Fruit fly (Drosophila melanogaster) whole organism, embryonic: ENCODE data around the gene ppk13.

ENCODE experiments used
- Asciz ChIP-seq: fragments of 200-800 bp; sonication (Bioruptor generic); optimal IDR thresholded peaks from 2 replicates; lab custom pipeline; 2017; ENCODE audit warnings: missing biosample characterization, mild to moderate bottlenecking, missing genetic modification characterization, missing genetic modification reagents
- Atf-2 ChIP-seq: fragments of 200-800 bp; sonication (Bioruptor generic); optimal IDR thresholded peaks from 2 replicates; lab custom pipeline; 2016; ENCODE audit warnings: missing biosample characterization, missing genetic modification characterization
- Blimp-1 ChIP-seq: fragments of 200-800 bp; sonication (Bioruptor generic); optimal IDR thresholded peaks from 3 replicates; lab custom pipeline; 2018; ENCODE audit warnings: missing biosample characterization, missing genetic modification characterization, mild to moderate bottlenecking, moderate library complexity, missing genetic modification reagents
- CG10209 ChIP-seq: fragments of 200-800 bp; sonication (Bioruptor generic); optimal IDR thresholded peaks from 3 replicates; lab custom pipeline; 2017; ENCODE audit warnings: missing biosample characterization, mild to moderate bottlenecking, missing genetic modification characterization, missing genetic modification reagents
- CG12071 ChIP-seq: fragments of 200-800 bp; sonication (Bioruptor generic); optimal IDR thresholded peaks from 3 replicates; lab custom pipeline; 2018; ENCODE audit warnings: missing biosample characterization, mild to moderate bottlenecking, missing genetic modification characterization
- CG12104 ChIP-seq: fragments of 200-800 bp; sonication (Bioruptor generic); optimal IDR thresholded peaks from 3 replicates; lab custom pipeline; 2016; ENCODE audit warnings: missing biosample characterization, missing genetic modification characterization
- CG12659 ChIP-seq: fragments of 200-800 bp; sonication (Bioruptor generic); optimal IDR thresholded peaks from 3 replicates; lab custom pipeline; 2017; ENCODE audit warnings: mild to moderate bottlenecking, missing biosample characterization, missing genetic modification reagents, missing genetic modification characterization
- CG13424 ChIP-seq: fragments of 200-800 bp; sonication (Bioruptor generic); optimal IDR thresholded peaks from 2 replicates; lab custom pipeline; 2019; ENCODE audit warnings: missing biosample characterization, mild to moderate bottlenecking, missing genetic modification characterization, moderate library complexity
- CG14050 ChIP-seq: fragments of 200-800 bp; sonication (Bioruptor generic); IDR thresholded peaks from 3 replicates; pipeline ENCODE4 v1.3.6; 2022; ENCODE audit warnings: missing biosample characterization, missing genetic modification characterization
- CG17361 ChIP-seq: fragments of 200-800 bp; sonication (Bioruptor generic); IDR thresholded peaks from 3 replicates; pipeline ENCODE4 v1.3.6; 2022; ENCODE audit warnings: missing biosample characterization, missing genetic modification characterization
- CG17385 ChIP-seq: fragments of 200-800 bp; sonication (Bioruptor generic); optimal IDR thresholded peaks from 3 replicates; lab custom pipeline; 2018; ENCODE audit warnings: missing biosample characterization, mild to moderate bottlenecking, missing genetic modification characterization
- CG18011 ChIP-seq: fragments of 200-800 bp; sonication (Bioruptor generic); optimal IDR thresholded peaks from 2 replicates; lab custom pipeline; 2017; ENCODE audit warnings: missing biosample characterization, missing genetic modification characterization, mild to moderate bottlenecking, moderate library complexity, missing genotype
- CG2875 ChIP-seq: fragments of 200-800 bp; sonication (Bioruptor generic); optimal IDR thresholded peaks from 2 replicates; lab custom pipeline; 2017; ENCODE audit warnings: missing biosample characterization, mild to moderate bottlenecking, missing genetic modification characterization, missing genetic modification reagents
- CG30020 ChIP-seq: fragments of 200-800 bp; optimal IDR thresholded peaks from 2 replicates; lab custom pipeline; 2019; ENCODE audit warnings: missing biosample characterization, mild to moderate bottlenecking, missing genetic modification characterization, moderate library complexity
- CG31441 ChIP-seq: fragments of 200-800 bp; sonication (Bioruptor generic); IDR thresholded peaks from 2 replicates; pipeline ENCODE4 v1.3.6; 2022; ENCODE audit warnings: missing biosample characterization, missing genetic modification characterization
- CG33213 ChIP-seq: fragments of 200-800 bp; sonication (Bioruptor generic); optimal IDR thresholded peaks from 3 replicates; lab custom pipeline; 2016; ENCODE audit warnings: missing biosample characterization, missing genetic modification characterization
- CG3847 ChIP-seq: fragments of 200-800 bp; sonication (Bioruptor generic); IDR thresholded peaks from 2 replicates; pipeline ENCODE4 v1.3.6; 2022; ENCODE audit warnings: missing biosample characterization, missing genetic modification characterization
- CG4707 ChIP-seq: fragments of 200-800 bp; sonication (Bioruptor generic); optimal IDR thresholded peaks from 2 replicates; lab custom pipeline; 2018; ENCODE audit warnings: missing biosample characterization, mild to moderate bottlenecking, missing genetic modification characterization, moderate library complexity
- CG8089 ChIP-seq: fragments of 200-800 bp; sonication (Bioruptor generic); optimal IDR thresholded peaks from 3 replicates; lab custom pipeline; 2016; ENCODE audit warnings: missing biosample characterization, missing genetic modification characterization
- CG8944 ChIP-seq: fragments of 200-800 bp; sonication (Bioruptor generic); optimal IDR thresholded peaks from 3 replicates; lab custom pipeline; 2016; ENCODE audit warnings: missing biosample characterization, missing genetic modification characterization
- CG9437 ChIP-seq: fragments of 200-800 bp; sonication (Bioruptor generic); optimal IDR thresholded peaks from 2 replicates; lab custom pipeline; 2018; ENCODE audit warnings: missing biosample characterization, mild to moderate bottlenecking, missing genetic modification characterization
- CoRest ChIP-seq: fragments of 200-800 bp; sonication (Bioruptor generic); optimal IDR thresholded peaks from 3 replicates; lab custom pipeline; 2018; ENCODE audit warnings: missing biosample characterization, mild to moderate bottlenecking, missing genetic modification characterization, moderate library complexity
- E2f1 ChIP-seq: fragments of 200-800 bp; sonication (Bioruptor generic); IDR thresholded peaks from 2 replicates; pipeline ENCODE4 v1.3.6; 2022; ENCODE audit warnings: missing biosample characterization, missing genetic modification characterization
- H15 ChIP-seq: fragments of 200-800 bp; sonication (Bioruptor generic); IDR thresholded peaks from 3 replicates; pipeline ENCODE4 v1.3.6; 2022; ENCODE audit warnings: missing biosample characterization, missing genetic modification characterization
- Hr51 ChIP-seq, 2 experiments: fragments of 200-800 bp; sonication (Bioruptor generic); optimal IDR thresholded peaks; 2 replicates in 1 of 2; 3 replicates in 1 of 2; lab custom pipeline; 2016 to 2018; ENCODE audit warnings: missing biosample characterization in 2 of 2, missing genetic modification characterization in 2 of 2, mild to moderate bottlenecking in 1 of 2, moderate library complexity in 1 of 2
- Nf-YA ChIP-seq: fragments of 200-800 bp; sonication (Bioruptor generic); IDR thresholded peaks from 2 replicates; pipeline ENCODE4 v1.3.6; 2022; ENCODE audit warnings: missing biosample characterization, missing genetic modification characterization
- Six4 ChIP-seq: fragments of 200-800 bp; sonication (Bioruptor generic); optimal IDR thresholded peaks from 2 replicates; lab custom pipeline; 2016; ENCODE audit warnings: missing biosample characterization, missing genetic modification characterization
- Xrp1 ChIP-seq: fragments of 200-800 bp; sonication (Bioruptor generic); IDR thresholded peaks from 2 replicates; pipeline ENCODE4 v1.3.6; 2022; ENCODE audit warnings: missing biosample characterization, missing genetic modification characterization
- abd-A ChIP-seq: fragments of 200-800 bp; sonication (Bioruptor generic); optimal IDR thresholded peaks from 3 replicates; lab custom pipeline; 2019; ENCODE audit warnings: missing biosample characterization, mild to moderate bottlenecking, missing genetic modification characterization, moderate library complexity
- chm ChIP-seq: fragments of 200-800 bp; sonication (Bioruptor generic); IDR thresholded peaks from 2 replicates; pipeline ENCODE4 v1.3.6; 2022; ENCODE audit warnings: missing biosample characterization, missing genetic modification characterization
- dimm ChIP-seq: fragments of 200-800 bp; sonication (Bioruptor generic); IDR thresholded peaks from 2 replicates; pipeline ENCODE4 v1.3.6; 2022; ENCODE audit warnings: missing biosample characterization, missing genetic modification characterization
- exex ChIP-seq: fragments of 200-800 bp; sonication (Bioruptor generic); optimal IDR thresholded peaks from 4 replicates; lab custom pipeline; 2018; ENCODE audit warnings: missing biosample characterization, mild to moderate bottlenecking, missing genetic modification characterization, moderate library complexity
- fru ChIP-seq: fragments of >200 bp; optimal IDR thresholded peaks from 2 replicates; lab custom pipeline; 2017
- fu2 ChIP-seq: fragments of 200-800 bp; sonication (Bioruptor generic); optimal IDR thresholded peaks from 2 replicates; lab custom pipeline; 2016; ENCODE audit warnings: missing biosample characterization, missing genetic modification characterization
- gfzf ChIP-seq: fragments of 200-800 bp; sonication (Bioruptor generic); optimal IDR thresholded peaks from 2 replicates; lab custom pipeline; 2016; ENCODE audit warnings: missing biosample characterization, mild to moderate bottlenecking, missing genetic modification characterization, moderate library complexity
- hbn ChIP-seq: fragments of 200-800 bp; sonication (Bioruptor generic); IDR thresholded peaks from 2 replicates; pipeline ENCODE4 v1.3.6; 2022; ENCODE audit warnings: missing biosample characterization, missing genetic modification characterization; ENCODE audit not compliant: partially characterized antibody
- kni ChIP-seq: fragments of 200-800 bp; sonication (Bioruptor generic); optimal IDR thresholded peaks from 3 replicates; lab custom pipeline; 2017; ENCODE audit warnings: mild to moderate bottlenecking, missing biosample characterization, missing genetic modification reagents, missing genetic modification characterization
- mam ChIP-seq: fragments of 200-800 bp; sonication (Bioruptor generic); optimal IDR thresholded peaks from 3 replicates; lab custom pipeline; 2016; ENCODE audit warnings: missing biosample characterization, missing genetic modification characterization
- phol ChIP-seq: fragments of 200-800 bp; sonication (Bioruptor generic); optimal IDR thresholded peaks from 3 replicates; lab custom pipeline; 2018; ENCODE audit warnings: missing biosample characterization, mild to moderate bottlenecking, missing genetic modification characterization, moderate library complexity
- prd ChIP-seq, 3 experiments: fragments of >200 bp in 2 of 3; fragments of 200-800 bp in 1 of 3; sonication (Bioruptor generic) in 1 of 3; optimal IDR thresholded peaks in 2 of 3; IDR thresholded peaks in 1 of 3; 2 replicates in 2 of 3; 3 replicates in 1 of 3; pipeline versions ENCODE4 v1.3.6 to Lab custom; 2017 to 2022; ENCODE audit warnings: missing biosample characterization in 1 of 3, missing genetic modification characterization in 1 of 3
- row ChIP-seq: fragments of 200-800 bp; sonication (Bioruptor generic); IDR thresholded peaks from 3 replicates; pipeline ENCODE4 v1.3.6; 2022; ENCODE audit warnings: missing biosample characterization, missing genetic modification characterization
- sqz ChIP-seq: fragments of 200-800 bp; sonication (Bioruptor generic); optimal IDR thresholded peaks from 3 replicates; lab custom pipeline; 2018; ENCODE audit warnings: missing biosample characterization, mild to moderate bottlenecking, missing genetic modification characterization
- tin ChIP-seq: fragments of 200-800 bp; sonication (Bioruptor generic); optimal IDR thresholded peaks from 3 replicates; lab custom pipeline; 2016; ENCODE audit warnings: missing biosample characterization, missing genetic modification characterization
- toy ChIP-seq: fragments of 200-800 bp; sonication (Bioruptor generic); IDR thresholded peaks from 2 replicates; pipeline ENCODE4 v1.3.6; 2022; ENCODE audit warnings: missing biosample characterization, missing genetic modification characterization

The ppk13 gene

dm6 chr2L:21096448-21096994 lies 8.0 kb upstream of the ppk13 start, which contains the start of gene CG34136 (continued):
- TF ChIP-seq CG14050 (GFP tag; lab: Robert Waterston, UW) (no peak), CG13424 (tag; lab: Kevin White, UChicago) (peak; percentile 41), CG12104 (peak; percentile 14), exex (tag; lab: Kevin White, UChicago) (no peak), CG8089 (GFP tag; lab: Kevin White, UChicago) (no peak), CG33213 (GFP tag; lab: Kevin White, UChicago) (no peak), chm (GFP tag; lab: Robert Waterston, UW) (no peak), CG30020 (no peak), abd-A (no peak), Xrp1 (GFP tag; lab: Robert Waterston, UW) (peak; percentile 44; the same call in 1 of the 2 replicates), CG12659 (GFP tag; lab: Kevin White, UChicago) (peak; percentile 38), Nf-YA (GFP tag; lab: Robert Waterston, UW) (no peak), tin (GFP tag; lab: Kevin White, UChicago) (peak; percentile 18), sqz (GFP tag; lab: Kevin White, UChicago) (peak; percentile 87), CG4707 (peak; percentile 73), fu2 (GFP tag; lab: Kevin White, UChicago) (no peak), kni (peak; percentile 46), Atf-2 (peak; percentile 16), row (GFP tag; lab: Robert Waterston, UW) (peak; percentile 60; the same call in 2 of the 3 replicates), prd (optimal IDR thresholded peaks at IDR 0.05; lab: Kevin White, UChicago) (no peak), prd (GFP tag; IDR thresholded peaks at IDR 0.05; lab: Robert Waterston, UW) (peak; percentile 30; the same call in 1 of the 3 replicates), CG10209 (GFP tag; lab: Kevin White, UChicago) (peak; percentile 8), CG3847 (GFP tag; lab: Robert Waterston, UW) (no peak), fru (lab: Kevin White, UChicago) (no peak), CG17385 (GFP tag; lab: Kevin White, UChicago) (no peak), H15 (GFP tag; lab: Robert Waterston, UW) (no peak), CG12071 (GFP tag; lab: Kevin White, UChicago) (no peak), CG9437 (GFP tag; lab: Kevin White, UChicago) (peak; percentile 49), phol (peak; percentile 57), CG31441 (GFP tag; lab: Robert Waterston, UW) (peak; percentile 75), E2f1 (peak; percentile 26; the same call in 1 of the 2 replicates), Six4 (GFP tag; lab: Kevin White, UChicago) (peak; percentile 56), toy (GFP tag; lab: Robert Waterston, UW) (no peak), Hr51 (GFP tag; optimal IDR thresholded peaks at IDR 0.05; lab: Kevin White, UChicago) (peak in 1 of 2 experiments; percentile 74), gfzf (GFP tag; lab: Kevin White, UChicago) (no peak), CoRest (tag; lab: Kevin White, UChicago) (peak; percentile 58)

DNA sequence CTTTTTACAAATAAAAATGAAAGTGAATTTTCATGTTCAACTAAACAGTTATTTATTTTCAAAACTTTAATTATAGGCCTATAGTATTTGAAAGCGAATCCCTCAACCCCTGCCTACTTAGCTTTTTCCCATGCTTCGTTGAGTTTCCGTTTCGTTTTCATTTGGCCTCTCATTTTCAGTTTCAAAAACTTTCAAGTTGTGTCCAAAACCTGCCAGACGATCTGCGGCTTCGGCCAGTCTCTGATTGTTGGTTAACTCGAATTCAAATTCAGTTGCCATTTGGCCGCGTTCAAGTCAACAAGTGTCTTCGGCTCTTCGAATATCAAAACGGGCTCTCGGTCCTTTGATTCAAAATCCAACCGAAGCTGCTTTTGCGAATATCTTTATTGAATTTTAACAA lies 2.4 kb upstream of the ppk13 start, which contains the start of gene CG14397:
Gene CG14397, plus strand, starts transcription at position 270 of the 400 bp plus-strand sequence.
- no peak for TF ChIP-seq mam
- no peak for TF ChIP-seq dimm (GFP tag; lab: Robert Waterston, UW)
- TF ChIP-seq Nf-YA (GFP tag; lab: Robert Waterston, UW): no peak
- TF ChIP-seq Blimp-1 (GFP tag; lab: Kevin White, UChicago): peak; percentile 66
- TF ChIP-seq hbn (GFP tag; lab: Robert Waterston, UW): no peak
- TF ChIP-seq CG2875 (GFP tag; lab: Kevin White, UChicago): no peak
- peak; percentile 68 for TF ChIP-seq Asciz
- no peak for TF ChIP-seq CG17361
- TF ChIP-seq CG18011 (GFP tag; lab: Kevin White, UChicago): peak; percentile 88
- TF ChIP-seq CG8944 (GFP tag; lab: Kevin White, UChicago): no peak
- no peak for TF ChIP-seq CG13424 (tag; lab: Kevin White, UChicago)
